Worm (Caenorhabditis elegans) whole organism, L3 larva: ENCODE results near the gene F54D10.4.
"Not testable (repeated sequence)": the region's sequence is repeated elsewhere in the genome, so short reads cannot be mapped to it uniquely, and the experiment has no call there.

Experiments used
- R02D3.7 ChIP-seq: fragments of 150-350 bp; optimal IDR thresholded peaks from 2 replicates; lab custom pipeline; 2014; ENCODE audit warnings: missing biosample characterization, missing genetic modification characterization
- aly-2 ChIP-seq: fragments of 150-350 bp; optimal IDR thresholded peaks from 2 replicates; lab custom pipeline; 2014; ENCODE audit warnings: missing biosample characterization, missing genetic modification characterization
- ama-1 ChIP-seq: fragments of 150-350 bp; optimal IDR thresholded peaks from 2 replicates; lab custom pipeline; 2018
- ceh-16 ChIP-seq: sonication (generic microtip); optimal IDR thresholded peaks from 2 replicates; lab custom pipeline; 2017; ENCODE audit warnings: missing biosample characterization, missing genetic modification characterization
- ceh-28 ChIP-seq: fragments of 150-350 bp; optimal IDR thresholded peaks from 2 replicates; lab custom pipeline; 2014; ENCODE audit warnings: missing biosample characterization, missing genetic modification reagents, missing genetic modification characterization
- ceh-82 ChIP-seq: fragments of 150-350 bp; optimal IDR thresholded peaks from 2 replicates; lab custom pipeline; 2014; ENCODE audit warnings: missing biosample characterization, missing genetic modification characterization
- ceh-9 ChIP-seq: sonication (generic microtip); optimal IDR thresholded peaks from 2 replicates; lab custom pipeline; 2018; ENCODE audit warnings: missing biosample characterization, missing genetic modification characterization
- egl-5 ChIP-seq: fragments of 150-350 bp; optimal IDR thresholded peaks from 2 replicates; lab custom pipeline; 2017; ENCODE audit warnings: missing biosample characterization, missing genetic modification reagents, missing genetic modification characterization, inconsistent platforms
- elt-1 ChIP-seq: fragments of 150-350 bp; optimal IDR thresholded peaks from 2 replicates; lab custom pipeline; 2014; ENCODE audit warnings: missing biosample characterization, missing genetic modification characterization
- elt-2 ChIP-seq: sonication (generic microtip); optimal IDR thresholded peaks from 2 replicates; lab custom pipeline; 2016; ENCODE audit warnings: missing genetic modification reagents, mild to moderate bottlenecking, missing genetic modification characterization, missing compliant biosample characterization
- elt-3 ChIP-seq, 3 experiments: fragments of 150-350 bp in 1 of 3; sonication (generic microtip) in 2 of 3; optimal IDR thresholded peaks; 2 replicates in 2 of 3; 4 replicates in 1 of 3; lab custom pipeline; 2014 to 2017; ENCODE audit warnings: missing biosample characterization in 3 of 3, missing genetic modification characterization in 3 of 3
- fkh-10 ChIP-seq: sonication (generic microtip); optimal IDR thresholded peaks from 2 replicates; lab custom pipeline; 2017; ENCODE audit warnings: missing biosample characterization, missing genetic modification reagents, missing genetic modification characterization
- fkh-2 ChIP-seq: fragments of 150-350 bp; optimal IDR thresholded peaks from 2 replicates; lab custom pipeline; 2014; ENCODE audit warnings: missing biosample characterization, missing genetic modification reagents, missing genetic modification characterization
- fos-1 ChIP-seq: fragments of 150-350 bp; optimal IDR thresholded peaks from 2 replicates; lab custom pipeline; 2014; ENCODE audit warnings: missing biosample characterization, missing genetic modification characterization
- hmg-11 ChIP-seq: sonication (generic microtip); optimal IDR thresholded peaks from 2 replicates; lab custom pipeline; 2016; ENCODE audit warnings: missing genetic modification characterization, missing compliant biosample characterization
- jun-1 ChIP-seq: fragments of 150-350 bp; optimal IDR thresholded peaks from 2 replicates; lab custom pipeline; 2014; ENCODE audit warnings: missing biosample characterization, missing genetic modification reagents, missing genetic modification characterization
- lin-15B ChIP-seq: fragments of 150-350 bp; optimal IDR thresholded peaks from 2 replicates; lab custom pipeline; 2014; ENCODE audit warnings: missing biosample characterization, missing genetic modification characterization
- lin-39 ChIP-seq: fragments of 150-350 bp; optimal IDR thresholded peaks from 2 replicates; lab custom pipeline; 2018; ENCODE audit warnings: missing biosample characterization, missing genetic modification reagents, missing genetic modification characterization
- mdl-1 ChIP-seq: fragments of 150-350 bp; optimal IDR thresholded peaks from 2 replicates; lab custom pipeline; 2014; ENCODE audit warnings: missing biosample characterization, missing genetic modification characterization
- nfya-1 ChIP-seq: sonication (generic microtip); optimal IDR thresholded peaks from 2 replicates; lab custom pipeline; 2017; ENCODE audit warnings: missing genetic modification characterization, mild to moderate bottlenecking, missing compliant biosample characterization, antibody characterized with exemption, moderate library complexity; ENCODE audit not compliant: insufficient read depth
- nhr-12 ChIP-seq: fragments of 150-350 bp; optimal IDR thresholded peaks from 2 replicates; lab custom pipeline; 2014; ENCODE audit warnings: missing biosample characterization, missing genetic modification characterization
- nhr-23 ChIP-seq: fragments of 150-350 bp; optimal IDR thresholded peaks from 2 replicates; lab custom pipeline; 2014; ENCODE audit warnings: missing biosample characterization, missing genetic modification reagents, missing genetic modification characterization
- nhr-25 ChIP-seq: sonication (generic microtip); optimal IDR thresholded peaks from 2 replicates; lab custom pipeline; 2017; ENCODE audit warnings: missing biosample characterization, missing genetic modification characterization
- nhr-67 ChIP-seq: fragments of 150-350 bp; optimal IDR thresholded peaks from 2 replicates; lab custom pipeline; 2014; ENCODE audit warnings: missing biosample characterization, missing genetic modification characterization
- nhr-76 ChIP-seq: fragments of 150-350 bp; sonication (generic microtip); optimal IDR thresholded peaks from 5 replicates; lab custom pipeline; 2014; ENCODE audit warnings: missing biosample characterization, missing genetic modification characterization
- pha-4 ChIP-seq: fragments of 150-350 bp; optimal IDR thresholded peaks from 2 replicates; lab custom pipeline; 2014; ENCODE audit warnings: missing biosample characterization, missing genetic modification reagents, missing genetic modification characterization
- pqm-1 ChIP-seq: fragments of 150-350 bp; optimal IDR thresholded peaks from 2 replicates; lab custom pipeline; 2017; ENCODE audit warnings: missing biosample characterization, missing genetic modification characterization, inconsistent platforms
- sea-2 ChIP-seq: fragments of 150-350 bp; sonication (generic microtip); optimal IDR thresholded peaks from 4 replicates; lab custom pipeline; 2014; ENCODE audit warnings: missing biosample characterization, missing genetic modification reagents, missing genetic modification characterization
- snpc-4 ChIP-seq: fragments of 150-350 bp; optimal IDR thresholded peaks from 2 replicates; lab custom pipeline; 2014; ENCODE audit warnings: missing biosample characterization, missing genetic modification characterization
- tbx-2 ChIP-seq: sonication (generic microtip); optimal IDR thresholded peaks from 2 replicates; lab custom pipeline; 2016; ENCODE audit warnings: mild to moderate bottlenecking, missing genetic modification characterization, missing compliant biosample characterization
- unc-39 ChIP-seq: sonication (generic microtip); optimal IDR thresholded peaks from 4 replicates; lab custom pipeline; 2017; ENCODE audit warnings: missing biosample characterization, missing genetic modification characterization
- unc-62 ChIP-seq: fragments of 150-350 bp; sonication (generic microtip); optimal IDR thresholded peaks from 4 replicates; lab custom pipeline; 2014; ENCODE audit warnings: missing biosample characterization, missing genetic modification reagents, missing genetic modification characterization
- zag-1 ChIP-seq: fragments of 150-350 bp; optimal IDR thresholded peaks from 2 replicates; lab custom pipeline; 2014; ENCODE audit warnings: missing biosample characterization, missing genetic modification characterization
- ztf-4 ChIP-seq: fragments of 150-350 bp; optimal IDR thresholded peaks from 2 replicates; lab custom pipeline; 2014; ENCODE audit warnings: missing biosample characterization, missing genetic modification characterization

The F54D10.4 gene

ce11 chrII:3823855-3824254 lies 17.0 kb upstream of the F54D10.4 start, which contains the start of gene skr-15:
Gene skr-15, plus strand, starts transcription at chrII:3824155.
- TF ChIP-seq aly-2 (tag; lab: Kevin White, UChicago), result no peak
- no peak for TF ChIP-seq nhr-25

- no peak for TF ChIP-seq snpc-4 (tag; lab: Kevin White, UChicago)
- TF ChIP-seq unc-39 (tag; lab: Kevin White, UChicago), result no peak
- no peak for TF ChIP-seq nhr-67 (tag; lab: Kevin White, UChicago)
- no peak for TF ChIP-seq nhr-76 (tag; lab: Kevin White, UChicago)
- no peak for TF ChIP-seq mdl-1 (tag; lab: Kevin White, UChicago)
- TF ChIP-seq fos-1, result no peak
- no peak for TF ChIP-seq ceh-82
- TF ChIP-seq unc-62 (GFP tag; lab: Kevin White, UChicago), result no peak
- TF ChIP-seq tbx-2 (tag; lab: Kevin White, UChicago), result no peak
- no peak for TF ChIP-seq ceh-9 (tag; lab: Kevin White, UChicago)
- TF ChIP-seq pqm-1 (tag; lab: Kevin White, UChicago), result no peak
- TF ChIP-seq, all 47 proteins: peak for 0
Observed at ce11 chrII:3821248-3821647, 14.4 kb upstream of the F54D10.4 start, which contains the start of gene F54D10.7. Gene F54D10.7, minus strand, starts transcription at chrII:3821296.

ce11 chrII:3816251-3816849 lies 9.5 kb upstream of the F54D10.4 start, which contains the start of gene fbxa-24:
Gene fbxa-24, plus strand, starts transcription at chrII:3816526.
- not testable (repeated sequence) for TF ChIP-seq egl-5 (tag; lab: Kevin White, UChicago); elt-3 (tag; optimal IDR thresholded peaks at IDR 0.05; lab: Kevin White, UChicago); unc-62 (GFP tag; lab: Kevin White, UChicago)

- TF ChIP-seq pha-4, result peak; percentile 6
- peak; percentile 5 for TF ChIP-seq hmg-11 (tag; lab: Kevin White, UChicago)
- peak; percentile 80 for TF ChIP-seq pqm-1 (tag; lab: Kevin White, UChicago)
- peak; percentile 93 for TF ChIP-seq elt-2 (tag; lab: Kevin White, UChicago)
- TF ChIP-seq jun-1, result peak; percentile 83
- no peak for TF ChIP-seq snpc-4 (tag; lab: Kevin White, UChicago)
Observed at ce11 chrII:3815445-3816208, 8.8 kb upstream of the F54D10.4 start.

- TF ChIP-seq pha-4 (peak; percentile 48), sea-2 (no peak)
- TF ChIP-seq, all 47 proteins: peak for 1
Observed at ce11 chrII:3811816-3812332, 5.0 kb upstream of the F54D10.4 start, which contains the start of gene lido-15. Gene lido-15, plus strand, starts transcription at chrII:3812282.

ce11 chrII:3810550-3810949 lies 3.7 kb upstream of the F54D10.4 start:
- TF ChIP-seq egl-5 (tag; lab: Kevin White, UChicago) (peak; percentile 7), pha-4 (peak; percentile 75), nfya-1 (tag; lab: Kevin White, UChicago) (peak; percentile 53), pqm-1 (tag; lab: Kevin White, UChicago) (peak; percentile 24), fkh-10 (GFP tag; lab: Kevin White, UChicago) (no peak), elt-2 (tag; lab: Kevin White, UChicago) (peak; percentile 78), nhr-12 (no peak), ceh-16 (tag; lab: Kevin White, UChicago) (no peak), elt-1 (tag; lab: Kevin White, UChicago) (no peak), snpc-4 (tag; lab: Kevin White, UChicago) (peak; percentile 40), ztf-4 (tag; lab: Kevin White, UChicago) (no peak), hmg-11 (tag; lab: Kevin White, UChicago) (peak; percentile 57), nhr-67 (tag; lab: Kevin White, UChicago) (no peak), R02D3.7 (tag; lab: Kevin White, UChicago) (peak; percentile 39), nhr-25 (peak; percentile 14), lin-15B (tag; lab: Kevin White, UChicago) (peak; percentile 2), nhr-23 (tag; lab: Kevin White, UChicago) (peak; percentile 33), sea-2 (no peak), lin-39 (tag; lab: Kevin White, UChicago) (peak; percentile 73), ceh-28 (tag; lab: Kevin White, UChicago) (no peak), jun-1 (no peak), zag-1 (no peak), ama-1 (no peak), fkh-2 (tag; lab: Kevin White, UChicago) (no peak)
